Worm (Caenorhabditis elegans) whole organism, L3 larva: Measurements from ENCODE around the gene ZK945.7.

Source experiments
- ZK546.5 ChIP-seq: sonication (generic microtip); optimal IDR thresholded peaks from 2 replicates; lab custom pipeline; 2017; ENCODE audit warnings: missing biosample characterization, missing genetic modification characterization
- ama-1 ChIP-seq: fragments of 150-350 bp; optimal IDR thresholded peaks from 2 replicates; lab custom pipeline; 2018
- ceh-82 ChIP-seq: fragments of 150-350 bp; optimal IDR thresholded peaks from 2 replicates; lab custom pipeline; 2014; ENCODE audit warnings: missing biosample characterization, missing genetic modification characterization
- ceh-9 ChIP-seq: sonication (generic microtip); optimal IDR thresholded peaks from 2 replicates; lab custom pipeline; 2018; ENCODE audit warnings: missing biosample characterization, missing genetic modification characterization
- daf-12 ChIP-seq: fragments of 150-350 bp; optimal IDR thresholded peaks from 2 replicates; lab custom pipeline; 2014; ENCODE audit warnings: missing biosample characterization, missing genetic modification reagents, missing genetic modification characterization
- elt-3 ChIP-seq, 3 experiments: fragments of 150-350 bp in 1 of 3; sonication (generic microtip) in 2 of 3; optimal IDR thresholded peaks; 2 replicates in 2 of 3; 4 replicates in 1 of 3; lab custom pipeline; 2014 to 2017; ENCODE audit warnings: missing biosample characterization in 3 of 3, missing genetic modification characterization in 3 of 3
- fkh-10 ChIP-seq: sonication (generic microtip); optimal IDR thresholded peaks from 2 replicates; lab custom pipeline; 2017; ENCODE audit warnings: missing biosample characterization, missing genetic modification reagents, missing genetic modification characterization
- fkh-2 ChIP-seq: fragments of 150-350 bp; optimal IDR thresholded peaks from 2 replicates; lab custom pipeline; 2014; ENCODE audit warnings: missing biosample characterization, missing genetic modification reagents, missing genetic modification characterization
- jun-1 ChIP-seq: fragments of 150-350 bp; optimal IDR thresholded peaks from 2 replicates; lab custom pipeline; 2014; ENCODE audit warnings: missing biosample characterization, missing genetic modification reagents, missing genetic modification characterization
- lsy-12 ChIP-seq: sonication (generic microtip); optimal IDR thresholded peaks from 2 replicates; lab custom pipeline; 2016; ENCODE audit warnings: mild to moderate bottlenecking, missing genetic modification characterization, missing compliant biosample characterization
- mdl-1 ChIP-seq: fragments of 150-350 bp; optimal IDR thresholded peaks from 2 replicates; lab custom pipeline; 2014; ENCODE audit warnings: missing biosample characterization, missing genetic modification characterization
- nfya-1 ChIP-seq: sonication (generic microtip); optimal IDR thresholded peaks from 2 replicates; lab custom pipeline; 2017; ENCODE audit warnings: missing genetic modification characterization, mild to moderate bottlenecking, missing compliant biosample characterization, antibody characterized with exemption, moderate library complexity; ENCODE audit not compliant: insufficient read depth
- nhr-11 ChIP-seq: fragments of 150-350 bp; optimal IDR thresholded peaks from 2 replicates; lab custom pipeline; 2014; ENCODE audit warnings: missing biosample characterization, missing genetic modification characterization
- nhr-12 ChIP-seq: fragments of 150-350 bp; optimal IDR thresholded peaks from 2 replicates; lab custom pipeline; 2014; ENCODE audit warnings: missing biosample characterization, missing genetic modification characterization
- nhr-237 ChIP-seq: fragments of 150-350 bp; optimal IDR thresholded peaks from 2 replicates; lab custom pipeline; 2014; ENCODE audit warnings: missing biosample characterization, missing genetic modification characterization
- nhr-28 ChIP-seq: fragments of 150-350 bp; optimal IDR thresholded peaks from 2 replicates; lab custom pipeline; 2014; ENCODE audit warnings: missing biosample characterization, missing genetic modification characterization
- nhr-43 ChIP-seq: sonication (generic microtip); optimal IDR thresholded peaks from 2 replicates; lab custom pipeline; 2016; ENCODE audit warnings: mild to moderate bottlenecking, missing genetic modification characterization, missing compliant biosample characterization; ENCODE audit not compliant: poor library complexity, severe bottlenecking
- nhr-77 ChIP-seq: fragments of 150-350 bp; optimal IDR thresholded peaks from 2 replicates; lab custom pipeline; 2014; ENCODE audit warnings: missing biosample characterization, missing genetic modification characterization
- pha-4 ChIP-seq: fragments of 150-350 bp; optimal IDR thresholded peaks from 2 replicates; lab custom pipeline; 2014; ENCODE audit warnings: missing biosample characterization, missing genetic modification reagents, missing genetic modification characterization
- pqm-1 ChIP-seq: fragments of 150-350 bp; optimal IDR thresholded peaks from 2 replicates; lab custom pipeline; 2017; ENCODE audit warnings: missing biosample characterization, missing genetic modification characterization, inconsistent platforms
- snpc-4 ChIP-seq: fragments of 150-350 bp; optimal IDR thresholded peaks from 2 replicates; lab custom pipeline; 2014; ENCODE audit warnings: missing biosample characterization, missing genetic modification characterization
- unc-39 ChIP-seq: sonication (generic microtip); optimal IDR thresholded peaks from 4 replicates; lab custom pipeline; 2017; ENCODE audit warnings: missing biosample characterization, missing genetic modification characterization
- zag-1 ChIP-seq: fragments of 150-350 bp; optimal IDR thresholded peaks from 2 replicates; lab custom pipeline; 2014; ENCODE audit warnings: missing biosample characterization, missing genetic modification characterization
- ztf-11 ChIP-seq: fragments of 150-350 bp; optimal IDR thresholded peaks from 2 replicates; lab custom pipeline; 2014; ENCODE audit warnings: missing biosample characterization, missing genetic modification characterization

ZK945.7 gene

ce11 chrII:10073986-10074385 lies 34.3 kb downstream of the ZK945.7 start:
- TF ChIP-seq daf-12 (tag; lab: Kevin White, UChicago) (no peak), elt-3 (tag; optimal IDR thresholded peaks at IDR 0.05; lab: Kevin White, UChicago) (peak in 2 of 3 experiments; percentile 71 to 92)

ce11 chrII:10067817-10068216 lies 40.5 kb downstream of the ZK945.7 start, which contains the start of gene die-1:
TSS of gene die-1 (minus strand) at chrII:10067917.
- TF ChIP-seq pha-4 (tag; lab: Kevin White, UChicago): no peak
- TF ChIP-seq zag-1 (tag; lab: Kevin White, UChicago): no peak
- no peak for TF ChIP-seq nhr-28 (tag; lab: Kevin White, UChicago)
- no peak for TF ChIP-seq pqm-1
- TF ChIP-seq jun-1 (tag; lab: Kevin White, UChicago): no peak
- TF ChIP-seq nhr-43 (tag; lab: Kevin White, UChicago): no peak

ce11 chrII:10065472-10065871 lies 42.8 kb downstream of the ZK945.7 start:
- TF ChIP-seq unc-39 (tag; lab: Kevin White, UChicago) (no peak), elt-3 (tag; optimal IDR thresholded peaks at IDR 0.05; lab: Kevin White, UChicago) (no peak), nhr-28 (tag; lab: Kevin White, UChicago) (no peak), fkh-2 (tag; lab: Kevin White, UChicago) (no peak), snpc-4 (tag; lab: Kevin White, UChicago) (no peak), ZK546.5 (tag; lab: Kevin White, UChicago) (no peak), ceh-82 (tag; lab: Kevin White, UChicago) (no peak), fkh-10 (GFP tag; lab: Kevin White, UChicago) (no peak), ceh-9 (tag; lab: Kevin White, UChicago) (no peak)

- TF ChIP-seq nhr-11 (tag; lab: Kevin White, UChicago): no peak
- TF ChIP-seq unc-39 (tag; lab: Kevin White, UChicago): no peak
- no peak for TF ChIP-seq ama-1 (lab: Kevin White, UChicago)
- no peak for TF ChIP-seq lsy-12 (tag; lab: Kevin White, UChicago)
- no peak for TF ChIP-seq nhr-77
- no peak for TF ChIP-seq pqm-1
- no peak for TF ChIP-seq elt-3 (tag; optimal IDR thresholded peaks at IDR 0.05; lab: Kevin White, UChicago)
- no peak for TF ChIP-seq ztf-11 (tag; lab: Kevin White, UChicago)
- no peak for TF ChIP-seq nhr-237
- no peak for TF ChIP-seq ceh-9 (tag; lab: Kevin White, UChicago)
- TF ChIP-seq mdl-1: no peak
- TF ChIP-seq nfya-1 (tag; lab: Kevin White, UChicago): no peak
- no peak for TF ChIP-seq nhr-12 (tag; lab: Kevin White, UChicago)
Observed at ce11 chrII:10060508-10060907, 47.8 kb downstream of the ZK945.7 start, which contains the start of gene stg-1. TSS of gene stg-1 (minus strand) at chrII:10060660.
